Worm (Caenorhabditis elegans) whole organism, late embryonic: ENCODE data around the gene col-178.

Source experiments
- C08G9.2 ChIP-seq: sonication (generic microtip); optimal IDR thresholded peaks from 2 replicates; lab custom pipeline; 2016; ENCODE audit warnings: mild to moderate bottlenecking, missing genetic modification characterization, moderate library complexity, missing compliant biosample characterization
- K09A11.1 ChIP-seq: sonication (generic microtip); optimal IDR thresholded peaks from 2 replicates; lab custom pipeline; 2017; ENCODE audit warnings: antibody characterized with exemption, mild to moderate bottlenecking, missing genetic modification characterization, missing compliant biosample characterization; ENCODE audit not compliant: insufficient read depth
- Y22D7AL.16 ChIP-seq: sonication (generic microtip); optimal IDR thresholded peaks from 2 replicates; lab custom pipeline; 2016; ENCODE audit warnings: missing genetic modification characterization, missing compliant biosample characterization
- ceh-18 ChIP-seq: sonication (generic microtip); optimal IDR thresholded peaks from 2 replicates; lab custom pipeline; 2016; ENCODE audit warnings: missing genetic modification characterization, missing compliant biosample characterization
- ceh-19 ChIP-seq: fragments of 200-800 bp; sonication (Bioruptor generic); optimal IDR thresholded peaks from 2 replicates; lab custom pipeline; 2018; ENCODE audit warnings: mild to moderate bottlenecking, missing genetic modification characterization, missing compliant biosample characterization
- ceh-2 ChIP-seq: sonication (generic microtip); optimal IDR thresholded peaks from 2 replicates; lab custom pipeline; 2016; ENCODE audit warnings: missing genotype, missing genetic modification characterization, missing compliant biosample characterization
- ceh-22 ChIP-seq: sonication (generic microtip); optimal IDR thresholded peaks from 2 replicates; lab custom pipeline; 2017; ENCODE audit warnings: missing biosample characterization, missing genetic modification characterization
- ceh-24 ChIP-seq: sonication (generic microtip); optimal IDR thresholded peaks from 2 replicates; lab custom pipeline; 2016; ENCODE audit warnings: mild to moderate bottlenecking, missing genetic modification characterization, missing compliant biosample characterization
- ceh-30 ChIP-seq: fragments of 150-350 bp; optimal IDR thresholded peaks from 2 replicates; lab custom pipeline; 2014; ENCODE audit warnings: missing biosample characterization, missing genetic modification characterization
- ceh-31 ChIP-seq: sonication (generic microtip); optimal IDR thresholded peaks from 2 replicates; lab custom pipeline; 2016; ENCODE audit warnings: missing genetic modification characterization, missing compliant biosample characterization
- ceh-48 ChIP-seq: sonication (generic microtip); optimal IDR thresholded peaks from 2 replicates; lab custom pipeline; 2016; ENCODE audit warnings: missing genetic modification characterization, inconsistent platforms, missing compliant biosample characterization
- ceh-9 ChIP-seq: sonication (generic microtip); optimal IDR thresholded peaks from 2 replicates; lab custom pipeline; 2016; ENCODE audit warnings: mild to moderate bottlenecking, missing genetic modification characterization, inconsistent platforms, missing compliant biosample characterization
- che-1 ChIP-seq: sonication (generic microtip); optimal IDR thresholded peaks from 2 replicates; lab custom pipeline; 2016; ENCODE audit warnings: mild to moderate bottlenecking, missing genetic modification characterization, missing compliant biosample characterization
- dmd-4 ChIP-seq: sonication (generic microtip); optimal IDR thresholded peaks from 2 replicates; lab custom pipeline; 2016; ENCODE audit warnings: borderline replicate concordance, missing genetic modification characterization, missing compliant biosample characterization
- elt-4 ChIP-seq: sonication (generic microtip); optimal IDR thresholded peaks from 2 replicates; lab custom pipeline; 2016; ENCODE audit warnings: missing genetic modification characterization, missing compliant biosample characterization
- eyg-1 ChIP-seq: sonication (generic microtip); optimal IDR thresholded peaks from 2 replicates; lab custom pipeline; 2016; ENCODE audit warnings: missing genotype, missing genetic modification characterization, missing compliant biosample characterization
- fkh-10 ChIP-seq: fragments of 150-350 bp; optimal IDR thresholded peaks from 2 replicates; lab custom pipeline; 2014; ENCODE audit warnings: missing biosample characterization, missing genetic modification reagents, missing genetic modification characterization
- hlh-13 ChIP-seq: fragments of 200-800 bp; sonication (Bioruptor generic); optimal IDR thresholded peaks from 2 replicates; lab custom pipeline; 2018; ENCODE audit warnings: mild to moderate bottlenecking, missing genetic modification characterization, missing compliant biosample characterization
- hlh-15 ChIP-seq: sonication (generic microtip); optimal IDR thresholded peaks from 2 replicates; lab custom pipeline; 2016; ENCODE audit warnings: missing genetic modification characterization, missing compliant biosample characterization
- hlh-6 ChIP-seq: sonication (generic microtip); optimal IDR thresholded peaks from 2 replicates; lab custom pipeline; 2016; ENCODE audit warnings: missing genotype, missing genetic modification characterization, missing compliant biosample characterization
- hlh-8 ChIP-seq: sonication (generic microtip); optimal IDR thresholded peaks from 2 replicates; lab custom pipeline; 2016; ENCODE audit warnings: missing genotype, missing genetic modification characterization, missing compliant biosample characterization
- lin-11 ChIP-seq: fragments of 200-800 bp; sonication (Bioruptor generic); optimal IDR thresholded peaks from 2 replicates; lab custom pipeline; 2018; ENCODE audit warnings: mild to moderate bottlenecking, missing genetic modification characterization, missing compliant biosample characterization
- madf-2 ChIP-seq: sonication (generic microtip); optimal IDR thresholded peaks from 2 replicates; lab custom pipeline; 2017; ENCODE audit warnings: missing genetic modification characterization, missing compliant biosample characterization
- mec-3 ChIP-seq: sonication (generic microtip); optimal IDR thresholded peaks from 2 replicates; lab custom pipeline; 2016; ENCODE audit warnings: borderline replicate concordance, missing genetic modification characterization, missing compliant biosample characterization
- nhr-11 ChIP-seq: fragments of 150-350 bp; optimal IDR thresholded peaks from 2 replicates; lab custom pipeline; 2014; ENCODE audit warnings: missing biosample characterization, missing genetic modification characterization
- odd-2 ChIP-seq: sonication (generic microtip); optimal IDR thresholded peaks from 2 replicates; lab custom pipeline; 2017; ENCODE audit warnings: antibody characterized with exemption, mild to moderate bottlenecking, missing genetic modification characterization, missing compliant biosample characterization
- pag-3 ChIP-seq: sonication (generic microtip); optimal IDR thresholded peaks from 2 replicates; lab custom pipeline; 2016; ENCODE audit warnings: missing compliant biosample characterization, missing genetic modification characterization, borderline replicate concordance
- pat-9 ChIP-seq: fragments of 200-800 bp; sonication (Bioruptor generic); optimal IDR thresholded peaks from 2 replicates; lab custom pipeline; 2018; ENCODE audit warnings: mild to moderate bottlenecking, missing genetic modification characterization, moderate library complexity, missing compliant biosample characterization
- pha-4 ChIP-seq: fragments of 150-350 bp; optimal IDR thresholded peaks from 2 replicates; lab custom pipeline; 2018; ENCODE audit warnings: missing biosample characterization, missing genetic modification reagents, missing genetic modification characterization
- pqm-1 ChIP-seq: sonication (generic microtip); optimal IDR thresholded peaks from 2 replicates; lab custom pipeline; 2016; ENCODE audit warnings: missing genetic modification characterization, missing compliant biosample characterization
- pros-1 ChIP-seq: fragments of 150-350 bp; optimal IDR thresholded peaks from 2 replicates; lab custom pipeline; 2014; ENCODE audit warnings: missing biosample characterization, missing genetic modification reagents, missing genetic modification characterization
- rnt-1 ChIP-seq: sonication (generic microtip); optimal IDR thresholded peaks from 2 replicates; lab custom pipeline; 2016; ENCODE audit warnings: missing genetic modification characterization, missing compliant biosample characterization
- sdc-2 ChIP-seq: sonication (generic microtip); optimal IDR thresholded peaks from 2 replicates; lab custom pipeline; 2016; ENCODE audit warnings: missing genotype, missing genetic modification characterization, missing compliant biosample characterization
- sox-4 ChIP-seq: sonication (generic microtip); optimal IDR thresholded peaks from 2 replicates; lab custom pipeline; 2017; ENCODE audit warnings: mild to moderate bottlenecking, missing genetic modification characterization, inconsistent platforms, missing compliant biosample characterization
- syd-9 ChIP-seq: sonication (generic microtip); optimal IDR thresholded peaks from 2 replicates; lab custom pipeline; 2016; ENCODE audit warnings: mild to moderate bottlenecking, missing genetic modification characterization, moderate library complexity, missing compliant biosample characterization
- tbx-2 ChIP-seq: sonication (generic microtip); optimal IDR thresholded peaks from 2 replicates; lab custom pipeline; 2016; ENCODE audit warnings: missing genetic modification characterization, missing compliant biosample characterization
- tbx-7 ChIP-seq: sonication (generic microtip); optimal IDR thresholded peaks from 2 replicates; lab custom pipeline; 2016; ENCODE audit warnings: missing genotype, missing genetic modification characterization, missing compliant biosample characterization
- unc-3 ChIP-seq, 2 experiments: fragments of 200-800 bp in 1 of 2; sonication (Bioruptor generic) in 1 of 2; sonication (generic microtip) in 1 of 2; conservative IDR thresholded peaks in 1 of 2; optimal IDR thresholded peaks in 1 of 2; 2 replicates each; pipeline versions ENCODE4 v1.3.6 to Lab custom; 2016 to 2022; ENCODE audit warnings: missing compliant biosample characterization in 2 of 2, missing genetic modification characterization in 2 of 2, missing genetic modification reagents in 1 of 2
- unc-55 ChIP-seq: sonication (generic microtip); optimal IDR thresholded peaks from 2 replicates; lab custom pipeline; 2017; ENCODE audit warnings: missing biosample characterization, missing genetic modification reagents, missing genetic modification characterization
- unc-86 ChIP-seq: sonication (generic microtip); optimal IDR thresholded peaks from 2 replicates; lab custom pipeline; 2016; ENCODE audit warnings: missing genetic modification characterization, missing compliant biosample characterization
- ztf-16 ChIP-seq: sonication (generic microtip); optimal IDR thresholded peaks from 2 replicates; lab custom pipeline; 2017; ENCODE audit warnings: missing genetic modification characterization, missing compliant biosample characterization

Gene col-178

ce11 chrX:11162778-11163584, 36.3 kb upstream of the col-178 start:
- TF ChIP-seq hlh-13 (GFP tag; lab: Kevin White, UChicago) (no peak), rnt-1 (tag; lab: Kevin White, UChicago) (no peak), Y22D7AL.16 (no peak), unc-86 (tag; lab: Kevin White, UChicago) (no peak), dmd-4 (tag; lab: Kevin White, UChicago) (no peak), che-1 (tag; lab: Kevin White, UChicago) (no peak), hlh-6 (tag; lab: Kevin White, UChicago) (no peak), ceh-18 (tag; lab: Kevin White, UChicago) (no peak), lin-11 (tag; lab: Kevin White, UChicago) (no peak), ceh-48 (tag; lab: Kevin White, UChicago) (no peak), sox-4 (tag; lab: Kevin White, UChicago) (no peak), eyg-1 (tag; lab: Kevin White, UChicago) (no peak), pros-1 (tag; lab: Kevin White, UChicago) (no peak), ceh-30 (tag; lab: Kevin White, UChicago) (no peak), K09A11.1 (tag; lab: Kevin White, UChicago) (no peak), C08G9.2 (tag; lab: Kevin White, UChicago) (no peak), madf-2 (tag; lab: Kevin White, UChicago) (no peak), ceh-22 (tag; lab: Kevin White, UChicago) (no peak)

- TF ChIP-seq ceh-2 (tag; lab: Kevin White, UChicago) = no peak
- TF ChIP-seq Y22D7AL.16 = no peak
- no peak for TF ChIP-seq pqm-1 (tag; lab: Kevin White, UChicago)
- no peak for TF ChIP-seq tbx-7 (tag; lab: Kevin White, UChicago)
- no peak for TF ChIP-seq hlh-15 (tag; lab: Kevin White, UChicago)
- no peak for TF ChIP-seq unc-3 (GFP tag; conservative IDR thresholded peaks at IDR 0.05; lab: Robert Waterston, UW)
- no peak for TF ChIP-seq unc-3 (tag; optimal IDR thresholded peaks at IDR 0.05; lab: Kevin White, UChicago)
- TF ChIP-seq odd-2 (tag; lab: Kevin White, UChicago) = no peak
- TF ChIP-seq ceh-30 (tag; lab: Kevin White, UChicago) = no peak
Observed at ce11 chrX:11178599-11178998, 20.7 kb upstream of the col-178 start, which contains the start of gene gnrr-6. TSS of gene gnrr-6 (plus strand) at chrX:11178899.

- TF ChIP-seq pros-1 (tag; lab: Kevin White, UChicago) = no peak
- no peak for TF ChIP-seq C08G9.2 (tag; lab: Kevin White, UChicago)
- no peak for TF ChIP-seq nhr-11 (tag; lab: Kevin White, UChicago)
- no peak for TF ChIP-seq rnt-1 (tag; lab: Kevin White, UChicago)
- no peak for TF ChIP-seq ceh-24 (tag; lab: Kevin White, UChicago)
- TF ChIP-seq tbx-2 (tag; lab: Kevin White, UChicago) = no peak
- no peak for TF ChIP-seq dmd-4 (tag; lab: Kevin White, UChicago)
- no peak for TF ChIP-seq hlh-15 (tag; lab: Kevin White, UChicago)
- TF ChIP-seq pag-3 = no peak
- TF ChIP-seq Y22D7AL.16 = no peak
Observed at ce11 chrX:11185498-11185897, 13.8 kb upstream of the col-178 start, which contains the start of gene gnrr-7. TSS of gene gnrr-7 (plus strand) at chrX:11185798.

ce11 chrX:11189515-11189914, 9.7 kb upstream of the col-178 start, which contains the start of gene F13D2.1:
TSS of gene F13D2.1 (minus strand) at chrX:11189615.
- TF ChIP-seq pqm-1 (tag; lab: Kevin White, UChicago) = no peak
- TF ChIP-seq sox-4 (tag; lab: Kevin White, UChicago) = no peak
- TF ChIP-seq unc-55 = no peak
- no peak for TF ChIP-seq hlh-8 (tag; lab: Kevin White, UChicago)
- no peak for TF ChIP-seq pros-1 (tag; lab: Kevin White, UChicago)

- TF ChIP-seq pat-9 (tag; lab: Kevin White, UChicago) = no peak
- no peak for TF ChIP-seq ceh-31
- TF ChIP-seq hlh-6 (tag; lab: Kevin White, UChicago) = no peak
- no peak for TF ChIP-seq syd-9 (tag; lab: Kevin White, UChicago)
- no peak for TF ChIP-seq ceh-19 (GFP tag; lab: Kevin White, UChicago)
- no peak for TF ChIP-seq pha-4 (tag; lab: Kevin White, UChicago)
- TF ChIP-seq madf-2 (tag; lab: Kevin White, UChicago) = no peak
- TF ChIP-seq ceh-9 (tag; lab: Kevin White, UChicago) = no peak
- no peak for TF ChIP-seq Y22D7AL.16
- TF ChIP-seq sdc-2 (tag; lab: Kevin White, UChicago) = no peak
- TF ChIP-seq elt-4 = no peak
- no peak for TF ChIP-seq C08G9.2 (tag; lab: Kevin White, UChicago)
- no peak for TF ChIP-seq hlh-13 (GFP tag; lab: Kevin White, UChicago)
- no peak for TF ChIP-seq fkh-10 (GFP tag; lab: Kevin White, UChicago)
- TF ChIP-seq ztf-16 (tag; lab: Kevin White, UChicago) = no peak
- TF ChIP-seq mec-3 = no peak
Observed at ce11 chrX:11190443-11190842, 8.8 kb upstream of the col-178 start.
